Fruit fly (Drosophila melanogaster) whole organism, embryonic: ENCODE measurements around the gene vih.

Experiments used
- Ada2b ChIP-seq: fragments of 200-800 bp; sonication (Bioruptor generic); IDR thresholded peaks from 2 replicates; pipeline ENCODE4 v1.3.6; 2022; ENCODE audit warnings: missing biosample characterization, missing genetic modification characterization
- Atf3 ChIP-seq: fragments of 200-800 bp; sonication (Bioruptor generic); optimal IDR thresholded peaks from 3 replicates; lab custom pipeline; 2016; ENCODE audit warnings: missing biosample characterization, missing genetic modification characterization
- CG10321 ChIP-seq: fragments of 200-800 bp; sonication (Bioruptor generic); IDR thresholded peaks from 2 replicates; pipeline ENCODE4 v1.3.6; 2022; ENCODE audit warnings: missing biosample characterization, missing genetic modification characterization
- CG11398 ChIP-seq: fragments of 200-800 bp; sonication (Bioruptor generic); optimal IDR thresholded peaks from 2 replicates; lab custom pipeline; 2016; ENCODE audit warnings: missing biosample characterization, missing genetic modification characterization
- CG12391 ChIP-seq: fragments of 200-800 bp; sonication (Bioruptor generic); optimal IDR thresholded peaks from 3 replicates; lab custom pipeline; 2018; ENCODE audit warnings: missing biosample characterization, mild to moderate bottlenecking, missing genetic modification characterization, moderate library complexity
- CG12744 ChIP-seq: fragments of 200-800 bp; sonication (Bioruptor generic); optimal IDR thresholded peaks from 2 replicates; lab custom pipeline; 2016; ENCODE audit warnings: missing biosample characterization, missing genetic modification characterization
- CG13624 ChIP-seq: fragments of 200-800 bp; sonication (Bioruptor generic); optimal IDR thresholded peaks from 2 replicates; lab custom pipeline; 2016; ENCODE audit warnings: missing biosample characterization, missing genetic modification characterization
- CG13894 ChIP-seq: fragments of 200-800 bp; sonication (Bioruptor generic); optimal IDR thresholded peaks from 3 replicates; lab custom pipeline; 2018; ENCODE audit warnings: missing biosample characterization, mild to moderate bottlenecking, missing genetic modification characterization, moderate library complexity
- CG1529 ChIP-seq: fragments of 200-800 bp; sonication (Bioruptor generic); optimal IDR thresholded peaks from 3 replicates; lab custom pipeline; 2018; ENCODE audit warnings: missing biosample characterization, missing genetic modification characterization
- CG1602 ChIP-seq: fragments of 200-800 bp; sonication (Bioruptor generic); optimal IDR thresholded peaks from 3 replicates; lab custom pipeline; 2016; ENCODE audit warnings: missing biosample characterization, missing genetic modification characterization
- CG17612 ChIP-seq: fragments of 200-800 bp; sonication (Bioruptor generic); IDR thresholded peaks from 2 replicates; pipeline ENCODE4 v1.3.6; 2022; ENCODE audit warnings: missing biosample characterization, missing genetic modification characterization
- CG18011 ChIP-seq: fragments of 200-800 bp; sonication (Bioruptor generic); optimal IDR thresholded peaks from 2 replicates; lab custom pipeline; 2017; ENCODE audit warnings: missing biosample characterization, missing genetic modification characterization, mild to moderate bottlenecking, moderate library complexity, missing genotype
- CG2712 ChIP-seq: fragments of 200-800 bp; optimal IDR thresholded peaks from 3 replicates; lab custom pipeline; 2019; ENCODE audit warnings: missing biosample characterization, mild to moderate bottlenecking, missing genetic modification characterization, moderate library complexity
- CG2889 ChIP-seq: fragments of 200-800 bp; sonication (Bioruptor generic); IDR thresholded peaks from 3 replicates; pipeline ENCODE4 v1.3.6; 2022; ENCODE audit warnings: missing biosample characterization, missing genetic modification characterization
- CG32767 ChIP-seq: fragments of 200-800 bp; sonication (Bioruptor generic); IDR thresholded peaks from 2 replicates; pipeline ENCODE4 v1.3.6; 2022; ENCODE audit warnings: missing biosample characterization, missing genetic modification characterization
- CG34422 ChIP-seq: fragments of 200-800 bp; sonication (Bioruptor generic); IDR thresholded peaks from 3 replicates; pipeline ENCODE4 v1.3.6; 2022; ENCODE audit warnings: missing biosample characterization, missing genetic modification characterization
- CG3995 ChIP-seq: fragments of 200-800 bp; sonication (Bioruptor generic); optimal IDR thresholded peaks from 3 replicates; lab custom pipeline; 2016; ENCODE audit warnings: missing biosample characterization, missing genetic modification characterization
- CG4617 ChIP-seq: fragments of 200-800 bp; sonication (Bioruptor generic); optimal IDR thresholded peaks from 3 replicates; lab custom pipeline; 2016; ENCODE audit warnings: missing biosample characterization, missing genetic modification characterization, borderline replicate concordance
- CG7839 ChIP-seq: fragments of 200-800 bp; sonication (Bioruptor generic); optimal IDR thresholded peaks from 3 replicates; lab custom pipeline; 2018; ENCODE audit warnings: missing biosample characterization, mild to moderate bottlenecking, missing genetic modification characterization, moderate library complexity
- CG7987 ChIP-seq: fragments of 200-800 bp; sonication (Bioruptor generic); optimal IDR thresholded peaks from 2 replicates; lab custom pipeline; 2018; ENCODE audit warnings: missing biosample characterization, mild to moderate bottlenecking, missing genetic modification characterization, moderate library complexity
- CG8478 ChIP-seq: fragments of >200 bp; optimal IDR thresholded peaks from 2 replicates; lab custom pipeline; 2018
- CTCF ChIP-seq: fragments of 200-800 bp; sonication (Bioruptor generic); optimal IDR thresholded peaks from 2 replicates; lab custom pipeline; 2017; ENCODE audit warnings: missing biosample characterization, mild to moderate bottlenecking, missing genetic modification characterization, moderate library complexity
- Dll ChIP-seq: fragments of 200-800 bp; sonication (Bioruptor generic); IDR thresholded peaks from 4 replicates; pipeline ENCODE4 v1.3.6; 2022; ENCODE audit warnings: missing biosample characterization, missing genetic modification characterization; ENCODE audit not compliant: partially characterized antibody
- ERR ChIP-seq: fragments of 200-800 bp; sonication (Bioruptor generic); optimal IDR thresholded peaks from 2 replicates; lab custom pipeline; 2016; ENCODE audit warnings: missing biosample characterization, missing genetic modification characterization
- Gug ChIP-seq: fragments of 200-800 bp; sonication (Bioruptor generic); IDR thresholded peaks from 4 replicates; pipeline ENCODE4 v1.3.6; 2022; ENCODE audit warnings: missing biosample characterization, missing genetic modification characterization
- Hr3 ChIP-seq: fragments of 200-800 bp; sonication (Bioruptor generic); optimal IDR thresholded peaks from 3 replicates; lab custom pipeline; 2016; ENCODE audit warnings: missing biosample characterization, missing genetic modification characterization
- Hr39 ChIP-seq: fragments of >200 bp; optimal IDR thresholded peaks from 2 replicates; lab custom pipeline; 2017
- Hr51 ChIP-seq, 2 experiments: fragments of 200-800 bp; sonication (Bioruptor generic); optimal IDR thresholded peaks; 2 replicates in 1 of 2; 3 replicates in 1 of 2; lab custom pipeline; 2016 to 2018; ENCODE audit warnings: missing biosample characterization in 2 of 2, missing genetic modification characterization in 2 of 2, mild to moderate bottlenecking in 1 of 2, moderate library complexity in 1 of 2
- Mrtf ChIP-seq: fragments of 200-800 bp; sonication (Bioruptor generic); IDR thresholded peaks from 3 replicates; pipeline ENCODE4 v1.3.6; 2022; ENCODE audit warnings: missing biosample characterization, missing genetic modification characterization
- Nf-YC ChIP-seq: fragments of 200-800 bp; optimal IDR thresholded peaks from 3 replicates; lab custom pipeline; 2019; ENCODE audit warnings: missing biosample characterization, mild to moderate bottlenecking, missing genetic modification characterization, moderate library complexity
- NfI ChIP-seq: fragments of 200-800 bp; sonication (Bioruptor generic); optimal IDR thresholded peaks from 3 replicates; lab custom pipeline; 2018; ENCODE audit warnings: missing biosample characterization, mild to moderate bottlenecking, missing genetic modification characterization, moderate library complexity
- Oaz ChIP-seq: fragments of 200-800 bp; sonication (Bioruptor generic); IDR thresholded peaks from 2 replicates; pipeline ENCODE4 v1.3.6; 2022; ENCODE audit warnings: missing biosample characterization, missing genetic modification characterization
- Optix ChIP-seq: fragments of 200-800 bp; sonication (Bioruptor generic); IDR thresholded peaks from 3 replicates; pipeline ENCODE4 v1.3.6; 2022; ENCODE audit warnings: missing biosample characterization, missing genetic modification characterization
- PHDP ChIP-seq: fragments of 200-800 bp; sonication (Bioruptor generic); optimal IDR thresholded peaks from 3 replicates; lab custom pipeline; 2018; ENCODE audit warnings: missing biosample characterization, mild to moderate bottlenecking, missing genetic modification characterization, moderate library complexity
- Rfx ChIP-seq: fragments of 200-800 bp; sonication (Bioruptor generic); IDR thresholded peaks from 2 replicates; pipeline ENCODE4 v1.3.6; 2022; ENCODE audit warnings: missing biosample characterization, missing genetic modification characterization
- Spps ChIP-seq: fragments of 200-800 bp; sonication (Bioruptor generic); optimal IDR thresholded peaks from 2 replicates; lab custom pipeline; 2018; ENCODE audit warnings: missing biosample characterization, mild to moderate bottlenecking, missing genetic modification characterization
- ab ChIP-seq: fragments of 200-800 bp; sonication (Bioruptor generic); optimal IDR thresholded peaks from 2 replicates; lab custom pipeline; 2016; ENCODE audit warnings: missing biosample characterization, missing genetic modification characterization
- bab2 ChIP-seq: fragments of 200-800 bp; sonication (Bioruptor generic); optimal IDR thresholded peaks from 2 replicates; lab custom pipeline; 2016; ENCODE audit warnings: missing biosample characterization, missing genetic modification characterization
- danr ChIP-seq: fragments of 200-800 bp; sonication (Bioruptor generic); IDR thresholded peaks from 2 replicates; pipeline ENCODE4 v1.3.6; 2022; ENCODE audit warnings: missing biosample characterization, missing genetic modification characterization
- disco-r ChIP-seq: fragments of 200-800 bp; sonication (Bioruptor generic); optimal IDR thresholded peaks from 2 replicates; lab custom pipeline; 2016; ENCODE audit warnings: missing biosample characterization, missing genetic modification characterization
- esg ChIP-seq: fragments of 200-800 bp; sonication (Bioruptor generic); conservative IDR thresholded peaks from 2 replicates; pipeline ENCODE4 v1.3.6; 2022; ENCODE audit warnings: missing biosample characterization, missing genetic modification characterization
- insv ChIP-seq, 2 experiments: fragments of 200-800 bp; sonication (Bioruptor generic); optimal IDR thresholded peaks; 3 replicates each; lab custom pipeline; 2016 to 2018; ENCODE audit warnings: missing biosample characterization in 2 of 2, missing genetic modification characterization in 2 of 2
- mam ChIP-seq: fragments of 200-800 bp; sonication (Bioruptor generic); optimal IDR thresholded peaks from 3 replicates; lab custom pipeline; 2016; ENCODE audit warnings: missing biosample characterization, missing genetic modification characterization
- nom ChIP-seq: fragments of 200-800 bp; sonication (Bioruptor generic); optimal IDR thresholded peaks from 2 replicates; lab custom pipeline; 2017; ENCODE audit warnings: missing biosample characterization, missing genetic modification characterization, mild to moderate bottlenecking, moderate library complexity, missing genetic modification reagents
- p53 ChIP-seq: fragments of 200-800 bp; sonication (Bioruptor generic); optimal IDR thresholded peaks from 2 replicates; lab custom pipeline; 2016; ENCODE audit warnings: missing biosample characterization, missing genetic modification characterization
- ranshi ChIP-seq: fragments of 200-800 bp; sonication (Bioruptor generic); IDR thresholded peaks from 2 replicates; pipeline ENCODE4 v1.3.6; 2022; ENCODE audit warnings: missing biosample characterization, missing genetic modification characterization
- row ChIP-seq: fragments of 200-800 bp; sonication (Bioruptor generic); IDR thresholded peaks from 3 replicates; pipeline ENCODE4 v1.3.6; 2022; ENCODE audit warnings: missing biosample characterization, missing genetic modification characterization
- sr ChIP-seq: fragments of 200-800 bp; sonication (Bioruptor generic); IDR thresholded peaks from 3 replicates; pipeline ENCODE4 v1.3.6; 2022; ENCODE audit warnings: missing biosample characterization, missing genetic modification characterization
- tgo ChIP-seq: fragments of 200-800 bp; sonication (Bioruptor generic); IDR thresholded peaks from 3 replicates; pipeline ENCODE4 v1.3.6; 2022; ENCODE audit warnings: missing biosample characterization, missing genetic modification characterization
- unc-4 ChIP-seq: fragments of 200-800 bp; sonication (Bioruptor generic); IDR thresholded peaks from 2 replicates; pipeline ENCODE4 v1.3.6; 2022; ENCODE audit warnings: missing biosample characterization, missing genetic modification characterization; ENCODE audit not compliant: partially characterized antibody
- zen ChIP-seq: fragments of 200-800 bp; sonication (Bioruptor generic); optimal IDR thresholded peaks from 3 replicates; lab custom pipeline; 2018; ENCODE audit warnings: missing biosample characterization, mild to moderate bottlenecking, missing genetic modification characterization, moderate library complexity
- zfh1 ChIP-seq: fragments of 200-800 bp; sonication (Bioruptor generic); IDR thresholded peaks from 3 replicates; pipeline ENCODE4 v1.3.6; 2022; ENCODE audit warnings: missing biosample characterization, missing genetic modification characterization

The vih gene

dm6 chr3L:12529431-12530007 lies 25.4 kb downstream of the vih start (continued):
- TF ChIP-seq CG3995 (GFP tag; lab: Kevin White, UChicago) = no peak
- peak; percentile 26 for TF ChIP-seq mam (GFP tag; lab: Kevin White, UChicago)
- TF ChIP-seq CG8478 = no peak
- peak; percentile 39; the same call in 1 of the 3 replicates for TF ChIP-seq row
- TF ChIP-seq Oaz = 0 out of 2 replicates have a peak, but pooled peaks have one; percentile 13
- TF ChIP-seq esg (GFP tag; lab: Robert Waterston, UW) = peak; percentile 46
- no peak for TF ChIP-seq unc-4 (GFP tag; lab: Robert Waterston, UW)
- no peak for TF ChIP-seq Dll (GFP tag; lab: Robert Waterston, UW)
- peak; percentile 10 for TF ChIP-seq Hr3
- TF ChIP-seq ab (GFP tag; lab: Kevin White, UChicago) = no peak
- no peak for TF ChIP-seq zen (tag; lab: Kevin White, UChicago)
- TF ChIP-seq CG17612 (GFP tag; lab: Robert Waterston, UW) = no peak
- peak; percentile 38 for TF ChIP-seq CG18011
- TF ChIP-seq CG13894 = no peak
- TF ChIP-seq CG2712 (tag; lab: Kevin White, UChicago) = peak; percentile 60
- TF ChIP-seq ranshi (GFP tag; lab: Robert Waterston, UW) = peak; percentile 17; the same call in 1 of the 2 replicates
- 0 out of 2 replicates have a peak, but pooled peaks have one; percentile 11 for TF ChIP-seq CG10321 (GFP tag; lab: Robert Waterston, UW)
- TF ChIP-seq PHDP (tag; lab: Kevin White, UChicago) = peak; percentile 48
- TF ChIP-seq CG13624 (GFP tag; lab: Kevin White, UChicago) = no peak
- no peak for TF ChIP-seq bab2 (GFP tag; lab: Kevin White, UChicago)
- peak; percentile 25 for TF ChIP-seq CG1529 (GFP tag; lab: Kevin White, UChicago)
- TF ChIP-seq CTCF (GFP tag; lab: Kevin White, UChicago) = peak; percentile 15
- TF ChIP-seq p53 (GFP tag; lab: Kevin White, UChicago) = no peak
- peak; percentile 34; the same call in 2 of the 3 replicates for TF ChIP-seq tgo (GFP tag; lab: Robert Waterston, UW)
- peak; percentile 38 for TF ChIP-seq NfI (GFP tag; lab: Kevin White, UChicago)
- TF ChIP-seq Ada2b = peak; percentile 56
- TF ChIP-seq CG7987 (GFP tag; lab: Kevin White, UChicago) = no peak
- TF ChIP-seq danr = no peak
- 0 out of 4 replicates have a peak, but pooled peaks have one; percentile 34 for TF ChIP-seq Gug (GFP tag; lab: Robert Waterston, UW)
- peak in 1 of 2 experiments; percentile 60 for TF ChIP-seq Hr51 (GFP tag; optimal IDR thresholded peaks at IDR 0.05; lab: Kevin White, UChicago)
- peak; percentile 3 for TF ChIP-seq CG1602 (GFP tag; lab: Kevin White, UChicago)
- TF ChIP-seq CG7839 (tag; lab: Kevin White, UChicago) = peak; percentile 51
- TF ChIP-seq CG4617 (GFP tag; lab: Kevin White, UChicago) = no peak
- TF ChIP-seq sr = peak; percentile 76
- no peak for TF ChIP-seq CG12744 (GFP tag; lab: Kevin White, UChicago)
- no peak for TF ChIP-seq Atf3 (GFP tag; lab: Kevin White, UChicago)
- TF ChIP-seq CG11398 = no peak
- 0 out of 3 replicates have a peak, but pooled peaks have one; percentile 17 for TF ChIP-seq Optix (GFP tag; lab: Robert Waterston, UW)
- no peak for TF ChIP-seq Spps
- TF ChIP-seq CG12391 (tag; lab: Kevin White, UChicago) = peak; percentile 21
- no peak for TF ChIP-seq Hr39 (lab: Kevin White, UChicago)
- TF ChIP-seq insv (GFP tag; optimal IDR thresholded peaks at IDR 0.05; lab: Kevin White, UChicago) = no peak
- peak; percentile 58; the same call in 1 of the 2 replicates for TF ChIP-seq CG32767 (GFP tag; lab: Robert Waterston, UW)
- peak; percentile 19 for TF ChIP-seq Nf-YC (tag; lab: Kevin White, UChicago)
- no peak for TF ChIP-seq CG2889 (GFP tag; lab: Robert Waterston, UW)
- no peak for TF ChIP-seq ERR (GFP tag; lab: Kevin White, UChicago)
- TF ChIP-seq CG34422 (GFP tag; lab: Robert Waterston, UW) = peak; percentile 44; the same call in 2 of the 3 replicates
- TF ChIP-seq nom (GFP tag; lab: Kevin White, UChicago) = peak; percentile 22
- TF ChIP-seq disco-r (GFP tag; lab: Kevin White, UChicago) = no peak
- 0 out of 2 replicates have a peak, but pooled peaks have one; percentile 24 for TF ChIP-seq Rfx (GFP tag; lab: Robert Waterston, UW)
- no peak for TF ChIP-seq Mrtf (GFP tag; lab: Robert Waterston, UW)
- peak; percentile 68 for TF ChIP-seq zfh1
